Worm (Caenorhabditis elegans) whole organism, L4 larva: Measurements from ENCODE around the gene tag-275.
A peak's percentile ranks its signal among the peaks of the same experiment; 100 is the strongest.

ENCODE experiments used
- F26F4.8 ChIP-seq: fragments of 200-800 bp; sonication (Bioruptor generic); conservative IDR thresholded peaks from 2 replicates; pipeline ENCODE4 v1.3.6; 2022; ENCODE audit warnings: missing genetic modification characterization, missing compliant biosample characterization
- Y5F2A.4 ChIP-seq: fragments of 200-800 bp; sonication (Bioruptor generic); optimal IDR thresholded peaks from 2 replicates; lab custom pipeline; 2018; ENCODE audit warnings: mild to moderate bottlenecking, missing genetic modification characterization, missing compliant biosample characterization
- aha-1 ChIP-seq: fragments of 150-350 bp; peaks from one replicate; lab custom pipeline; 2014; ENCODE audit warnings: missing biosample characterization, missing genetic modification characterization
- aly-2 ChIP-seq: sonication (generic microtip); optimal IDR thresholded peaks from 2 replicates; lab custom pipeline; 2018; ENCODE audit warnings: missing biosample characterization, missing genetic modification characterization
- ama-1 ChIP-seq: fragments of 150-350 bp; optimal IDR thresholded peaks from 2 replicates; lab custom pipeline; 2014; ENCODE audit warnings: inconsistent platforms, mixed read lengths
- daf-16 ChIP-seq, 3 experiments: sonication (generic microtip); optimal IDR thresholded peaks; 2 replicates each; lab custom pipeline; 2016 to 2017; ENCODE audit warnings: missing genetic modification characterization in 3 of 3, missing genetic modification reagents in 3 of 3, mild to moderate bottlenecking in 2 of 3, missing compliant biosample characterization in 2 of 3, missing biosample characterization in 1 of 3, moderate library complexity in 1 of 3
- dmd-6 ChIP-seq: fragments of 200-800 bp; sonication (Bioruptor generic); IDR thresholded peaks from 2 replicates; pipeline ENCODE4 v1.3.6; 2022; ENCODE audit warnings: missing genetic modification reagents, missing genetic modification characterization, missing compliant biosample characterization
- dmd-8 ChIP-seq: fragments of 200-800 bp; sonication (Bioruptor generic); IDR thresholded peaks from 2 replicates; pipeline ENCODE4 v1.3.6; 2022; ENCODE audit warnings: missing genetic modification characterization, missing compliant biosample characterization
- dmd-9 ChIP-seq: fragments of 200-800 bp; sonication (Bioruptor generic); IDR thresholded peaks from 2 replicates; pipeline ENCODE4 v1.3.6; 2022; ENCODE audit warnings: missing genetic modification reagents, missing genetic modification characterization, missing compliant biosample characterization
- dpl-1 ChIP-seq: fragments of 150-350 bp; optimal IDR thresholded peaks from 2 replicates; lab custom pipeline; 2014; ENCODE audit warnings: missing biosample characterization, missing genetic modification reagents, missing genetic modification characterization
- dve-1 ChIP-seq: sonication (generic microtip); optimal IDR thresholded peaks from 2 replicates; lab custom pipeline; 2017; ENCODE audit warnings: antibody characterized with exemption, mild to moderate bottlenecking, missing genetic modification characterization, missing compliant biosample characterization; ENCODE audit not compliant: insufficient read depth
- fkh-10 ChIP-seq: fragments of 150-350 bp; optimal IDR thresholded peaks from 2 replicates; lab custom pipeline; 2014; ENCODE audit warnings: missing biosample characterization, missing genetic modification reagents, missing genetic modification characterization
- fos-1 ChIP-seq: fragments of 150-350 bp; optimal IDR thresholded peaks from 2 replicates; lab custom pipeline; 2014; ENCODE audit warnings: missing biosample characterization, missing genetic modification characterization
- lin-15B ChIP-seq: fragments of 150-350 bp; sonication (generic microtip); optimal IDR thresholded peaks from 3 replicates; lab custom pipeline; 2014; ENCODE audit warnings: missing biosample characterization, missing genetic modification characterization
- madf-9 ChIP-seq: fragments of 200-800 bp; sonication (Bioruptor generic); conservative IDR thresholded peaks from 2 replicates; pipeline ENCODE4 v1.3.6; 2022; ENCODE audit warnings: missing genetic modification reagents, missing genetic modification characterization, missing compliant biosample characterization
- mdt-29 ChIP-seq: fragments of 200-800 bp; sonication (Bioruptor generic); IDR thresholded peaks from 2 replicates; pipeline ENCODE4 v1.3.6; 2022; ENCODE audit warnings: missing genetic modification reagents, missing genetic modification characterization, missing compliant biosample characterization
- mxl-2 ChIP-seq: fragments of 200-800 bp; sonication (Bioruptor generic); conservative IDR thresholded peaks from 2 replicates; pipeline ENCODE4 v1.3.6; 2022; ENCODE audit warnings: missing genetic modification reagents, missing genetic modification characterization, missing compliant biosample characterization
- nhr-102 ChIP-seq: sonication (generic microtip); optimal IDR thresholded peaks from 2 replicates; lab custom pipeline; 2016; ENCODE audit warnings: mild to moderate bottlenecking, missing genetic modification characterization, moderate library complexity, missing compliant biosample characterization
- nhr-11 ChIP-seq: fragments of 150-350 bp; optimal IDR thresholded peaks from 2 replicates; lab custom pipeline; 2014; ENCODE audit warnings: missing biosample characterization, missing genetic modification characterization
- nhr-25 ChIP-seq: sonication (generic microtip); optimal IDR thresholded peaks from 2 replicates; lab custom pipeline; 2017; ENCODE audit warnings: missing genetic modification characterization, mild to moderate bottlenecking, missing compliant biosample characterization, antibody characterized with exemption, moderate library complexity, borderline replicate concordance; ENCODE audit not compliant: insufficient read depth
- nhr-41 ChIP-seq: fragments of 200-800 bp; sonication (Bioruptor generic); IDR thresholded peaks from 2 replicates; pipeline ENCODE4 v1.3.6; 2022; ENCODE audit warnings: missing genetic modification reagents, missing genetic modification characterization, missing compliant biosample characterization
- nhr-42 ChIP-seq: fragments of 200-800 bp; sonication (Bioruptor generic); IDR thresholded peaks from 2 replicates; pipeline ENCODE4 v1.3.6; 2022; ENCODE audit warnings: missing genetic modification characterization, missing compliant biosample characterization
- nhr-6 ChIP-seq: fragments of 150-350 bp; optimal IDR thresholded peaks from 2 replicates; lab custom pipeline; 2014; ENCODE audit warnings: missing biosample characterization, missing genetic modification characterization
- nhr-77 ChIP-seq: fragments of 150-350 bp; optimal IDR thresholded peaks from 2 replicates; lab custom pipeline; 2014; ENCODE audit warnings: missing biosample characterization, missing genetic modification characterization
- php-3 ChIP-seq: fragments of 200-800 bp; sonication (Bioruptor generic); IDR thresholded peaks from 2 replicates; pipeline ENCODE4 v1.3.6; 2022; ENCODE audit warnings: missing genetic modification reagents, missing genetic modification characterization, missing compliant biosample characterization
- set-16 ChIP-seq: fragments of 200-800 bp; sonication (Bioruptor generic); IDR thresholded peaks from 2 replicates; pipeline ENCODE4 v1.3.6; 2022; ENCODE audit warnings: missing genetic modification reagents, missing genetic modification characterization, missing compliant biosample characterization
- spr-1 ChIP-seq: sonication (generic microtip); optimal IDR thresholded peaks from 2 replicates; lab custom pipeline; 2016; ENCODE audit warnings: mild to moderate bottlenecking, missing genetic modification characterization, missing compliant biosample characterization
- spr-3 ChIP-seq: fragments of 200-800 bp; sonication (Bioruptor generic); optimal IDR thresholded peaks from 2 replicates; lab custom pipeline; 2018; ENCODE audit warnings: mild to moderate bottlenecking, missing genetic modification characterization, missing compliant biosample characterization
- tra-1 ChIP-seq: fragments of 200-800 bp; sonication (Bioruptor generic); IDR thresholded peaks from 2 replicates; pipeline ENCODE4 v1.3.6; 2022; ENCODE audit warnings: missing genetic modification reagents, missing genetic modification characterization, missing compliant biosample characterization
- unc-62 ChIP-seq, 3 experiments: fragments of 150-350 bp in 1 of 3; sonication (generic microtip); optimal IDR thresholded peaks in 2 of 3; peaks in 1 of 3; 1 replicate in 1 of 3; 2 replicates in 2 of 3; lab custom pipeline; 2014 to 2017; ENCODE audit warnings: missing biosample characterization in 3 of 3, missing genetic modification characterization in 3 of 3, missing genetic modification reagents in 3 of 3, missing genotype in 1 of 3
- zfp-3 ChIP-seq: fragments of 200-800 bp; sonication (Bioruptor generic); conservative IDR thresholded peaks from 2 replicates; pipeline ENCODE4 v1.3.6; 2022; ENCODE audit warnings: missing genetic modification reagents, missing genetic modification characterization, missing compliant biosample characterization
- zip-2 ChIP-seq: fragments of 150-350 bp; optimal IDR thresholded peaks from 2 replicates; lab custom pipeline; 2014; ENCODE audit warnings: missing biosample characterization, missing genetic modification characterization

The tag-275 gene

ce11 chrX:6167376-6167775, 17.0 kb upstream of the tag-275 start:
- TF ChIP-seq dmd-8 (GFP tag; lab: Robert Waterston, UW) (no peak), unc-62 (GFP tag; optimal IDR thresholded peaks at IDR 0.05 in 1 of 2; lab: Kevin White, UChicago) (peak in 1 of 2 experiments; percentile 89), unc-62 (tag; optimal IDR thresholded peaks at IDR 0.05; lab: Kevin White, UChicago) (no peak), nhr-6 (no peak), fos-1 (tag; lab: Kevin White, UChicago) (no peak), dmd-6 (GFP tag; lab: Robert Waterston, UW) (peak; percentile 37), spr-1 (tag; lab: Kevin White, UChicago) (no peak), nhr-25 (no peak), daf-16 (GFP tag; optimal IDR thresholded peaks at IDR 0.05; lab: Kevin White, UChicago) (no peak), daf-16 (tag; optimal IDR thresholded peaks at IDR 0.05; lab: Kevin White, UChicago) (peak; percentile 17), dve-1 (tag; lab: Kevin White, UChicago) (no peak)

- peak; percentile 71 for TF ChIP-seq set-16 (GFP tag; lab: Robert Waterston, UW)
- TF ChIP-seq spr-1 (tag; lab: Kevin White, UChicago) = no peak
- 0 out of 2 replicates have a peak, but pooled peaks have one; percentile 24 for TF ChIP-seq mxl-2 (GFP tag; lab: Robert Waterston, UW)
Measured at ce11 chrX:6162037-6162436, 11.7 kb upstream of the tag-275 start.

- no peak for TF ChIP-seq nhr-11 (tag; lab: Kevin White, UChicago)
- peak; percentile 66 for TF ChIP-seq aha-1 (tag; lab: Kevin White, UChicago)
- no peak for TF ChIP-seq zfp-3 (GFP tag; lab: Robert Waterston, UW)
- TF ChIP-seq F26F4.8 (GFP tag; lab: Robert Waterston, UW) = no peak
- TF ChIP-seq lin-15B (tag; lab: Kevin White, UChicago) = no peak
- TF ChIP-seq mxl-2 (GFP tag; lab: Robert Waterston, UW) = no peak
- TF ChIP-seq dpl-1 = no peak
- TF ChIP-seq nhr-77 (tag; lab: Kevin White, UChicago) = no peak
Measured at ce11 chrX:6160427-6160826, 10.1 kb upstream of the tag-275 start, which contains the start of gene odd-2. Gene odd-2 (minus strand): TSS chrX:6160527.

ce11 chrX:6159562-6159961, 9.2 kb upstream of the tag-275 start:
- TF ChIP-seq unc-62 (GFP tag; optimal IDR thresholded peaks at IDR 0.05 in 1 of 2; lab: Kevin White, UChicago) (peak in 1 of 2 experiments; percentile 91), unc-62 (tag; optimal IDR thresholded peaks at IDR 0.05; lab: Kevin White, UChicago) (no peak), zip-2 (no peak)

ce11 chrX:6157411-6157916, 7.1 kb upstream of the tag-275 start:
- TF ChIP-seq Y5F2A.4 (GFP tag; lab: Kevin White, UChicago) (no peak), aha-1 (tag; lab: Kevin White, UChicago) (peak; percentile 39)

ce11 chrX:6155436-6155835, 5.1 kb upstream of the tag-275 start:
- no peak for TF ChIP-seq lin-15B (tag; lab: Kevin White, UChicago)
- TF ChIP-seq php-3 = no peak
- no peak for TF ChIP-seq fkh-10 (GFP tag; lab: Kevin White, UChicago)
- TF ChIP-seq dmd-9 (GFP tag; lab: Robert Waterston, UW) = no peak
- TF ChIP-seq spr-1 (tag; lab: Kevin White, UChicago) = no peak
- TF ChIP-seq aly-2 = no peak
- TF ChIP-seq nhr-102 = no peak
- TF ChIP-seq madf-9 = no peak
- no peak for TF ChIP-seq nhr-41 (GFP tag; lab: Robert Waterston, UW)
- TF ChIP-seq spr-3 = no peak
- TF ChIP-seq dmd-8 (GFP tag; lab: Robert Waterston, UW) = no peak
- TF ChIP-seq mdt-29 (GFP tag; lab: Robert Waterston, UW) = no peak
- no peak for TF ChIP-seq ama-1 (lab: Kevin White, UChicago)
- no peak for TF ChIP-seq tra-1 (GFP tag; lab: Robert Waterston, UW)
- TF ChIP-seq zfp-3 (GFP tag; lab: Robert Waterston, UW) = no peak
- TF ChIP-seq nhr-42 (GFP tag; lab: Robert Waterston, UW) = no peak
